Worm (Caenorhabditis elegans) whole organism, midembryonic: ENCODE results near the gene rips-1.

Experiments used
- T22C8.4 ChIP-seq: fragments of 200-800 bp; sonication (Bioruptor generic); IDR thresholded peaks from 2 replicates; pipeline ENCODE4 v1.3.6; 2022; ENCODE audit warnings: missing genetic modification characterization, missing compliant biosample characterization
- cog-1 ChIP-seq: sonication (generic microtip); optimal IDR thresholded peaks from 2 replicates; lab custom pipeline; 2016; ENCODE audit warnings: missing genetic modification characterization, missing compliant biosample characterization
- flt-1 ChIP-seq: fragments of 200-800 bp; sonication (Bioruptor generic); IDR thresholded peaks from 2 replicates; pipeline ENCODE4 v1.3.6; 2022; ENCODE audit warnings: missing genetic modification characterization, missing compliant biosample characterization
- klf-2 ChIP-seq: fragments of 200-800 bp; sonication (Bioruptor generic); conservative IDR thresholded peaks from 2 replicates; pipeline ENCODE4 v1.3.6; 2022; ENCODE audit warnings: missing genetic modification reagents, missing genetic modification characterization, missing compliant biosample characterization
- med-1 ChIP-seq: sonication (generic microtip); optimal IDR thresholded peaks from 2 replicates; lab custom pipeline; 2017; ENCODE audit warnings: missing genetic modification characterization, mild to moderate bottlenecking, missing compliant biosample characterization, antibody characterized with exemption, missing genetic modification reagents; ENCODE audit not compliant: insufficient read depth
- ref-1 ChIP-seq: fragments of 200-800 bp; sonication (Bioruptor generic); conservative IDR thresholded peaks from 2 replicates; pipeline ENCODE4 v1.3.6; 2022; ENCODE audit warnings: missing genetic modification reagents, missing genetic modification characterization, missing compliant biosample characterization
- tab-1 ChIP-seq: fragments of 200-800 bp; sonication (Bioruptor generic); IDR thresholded peaks from 2 replicates; pipeline ENCODE4 v1.3.6; 2022; ENCODE audit warnings: missing genetic modification characterization, missing compliant biosample characterization
- ztf-23 ChIP-seq: fragments of 200-800 bp; sonication (Bioruptor generic); IDR thresholded peaks from 2 replicates; pipeline ENCODE4 v1.3.6; 2022; ENCODE audit warnings: missing genetic modification reagents, missing genetic modification characterization, missing compliant biosample characterization
- ztf-29 ChIP-seq: fragments of 200-800 bp; sonication (Bioruptor generic); IDR thresholded peaks from 2 replicates; pipeline ENCODE4 v1.3.6; 2022; ENCODE audit warnings: missing genetic modification reagents, missing genetic modification characterization, missing compliant biosample characterization

Gene rips-1

ce11 chrV:3789770-3790169 lies 17.9 kb downstream of the rips-1 start, which contains the start of gene R08F11.7:
R08F11.7 (plus strand) TSS chrV:3790070.
- TF ChIP-seq med-1, result no peak
- no peak for TF ChIP-seq ztf-23 (GFP tag; lab: Robert Waterston, UW)
- TF ChIP-seq tab-1 (GFP tag; lab: Robert Waterston, UW), result no peak
- TF ChIP-seq cog-1 (tag; lab: Kevin White, UChicago), result no peak
- TF ChIP-seq T22C8.4 (GFP tag; lab: Robert Waterston, UW), result no peak
- no peak for TF ChIP-seq klf-2 (GFP tag; lab: Robert Waterston, UW)
- no peak for TF ChIP-seq flt-1 (GFP tag; lab: Robert Waterston, UW)
- TF ChIP-seq ref-1 (GFP tag; lab: Robert Waterston, UW), result no peak
- TF ChIP-seq ztf-29 (GFP tag; lab: Robert Waterston, UW), result no peak

- no peak for TF ChIP-seq med-1
- TF ChIP-seq T22C8.4 (GFP tag; lab: Robert Waterston, UW), result no peak
- TF ChIP-seq cog-1 (tag; lab: Kevin White, UChicago), result no peak
- TF ChIP-seq klf-2 (GFP tag; lab: Robert Waterston, UW), result no peak
- no peak for TF ChIP-seq ztf-29 (GFP tag; lab: Robert Waterston, UW)
- TF ChIP-seq ref-1 (GFP tag; lab: Robert Waterston, UW), result no peak
- no peak for TF ChIP-seq ztf-23 (GFP tag; lab: Robert Waterston, UW)
Observed at ce11 chrV:3790424-3790823, 18.6 kb downstream of the rips-1 start.

- TF ChIP-seq tab-1 (GFP tag; lab: Robert Waterston, UW), result no peak
- TF ChIP-seq cog-1 (tag; lab: Kevin White, UChicago), result no peak
- no peak for TF ChIP-seq klf-2 (GFP tag; lab: Robert Waterston, UW)
- TF ChIP-seq ztf-29 (GFP tag; lab: Robert Waterston, UW), result no peak
- no peak for TF ChIP-seq ztf-23 (GFP tag; lab: Robert Waterston, UW)
- no peak for TF ChIP-seq T22C8.4 (GFP tag; lab: Robert Waterston, UW)
- no peak for TF ChIP-seq med-1
- TF ChIP-seq ref-1 (GFP tag; lab: Robert Waterston, UW), result no peak
- TF ChIP-seq flt-1 (GFP tag; lab: Robert Waterston, UW), result no peak
Observed at ce11 chrV:3799737-3800136, 27.9 kb downstream of the rips-1 start.

- TF ChIP-seq klf-2 (GFP tag; lab: Robert Waterston, UW) (no peak), cog-1 (tag; lab: Kevin White, UChicago) (no peak), ztf-23 (GFP tag; lab: Robert Waterston, UW) (no peak), flt-1 (GFP tag; lab: Robert Waterston, UW) (no peak), tab-1 (GFP tag; lab: Robert Waterston, UW) (no peak), ztf-29 (GFP tag; lab: Robert Waterston, UW) (no peak), med-1 (no peak)
Observed at ce11 chrV:3800378-3800777, 28.6 kb downstream of the rips-1 start, which contains the start of gene srt-30. srt-30 (minus strand) TSS chrV:3800478.

ce11 chrV:3801787-3802417 lies 30.1 kb downstream of the rips-1 start:
- TF ChIP-seq med-1 (no peak), flt-1 (GFP tag; lab: Robert Waterston, UW) (no peak), ref-1 (GFP tag; lab: Robert Waterston, UW) (no peak), ztf-23 (GFP tag; lab: Robert Waterston, UW) (no peak), T22C8.4 (GFP tag; lab: Robert Waterston, UW) (no peak), ztf-29 (GFP tag; lab: Robert Waterston, UW) (no peak), tab-1 (GFP tag; lab: Robert Waterston, UW) (no peak), cog-1 (tag; lab: Kevin White, UChicago) (no peak), klf-2 (GFP tag; lab: Robert Waterston, UW) (no peak)

- TF ChIP-seq tab-1 (GFP tag; lab: Robert Waterston, UW), result no peak
- TF ChIP-seq T22C8.4 (GFP tag; lab: Robert Waterston, UW), result no peak
- TF ChIP-seq flt-1 (GFP tag; lab: Robert Waterston, UW), result no peak
- TF ChIP-seq cog-1 (tag; lab: Kevin White, UChicago), result no peak
- TF ChIP-seq ztf-29 (GFP tag; lab: Robert Waterston, UW), result no peak
- TF ChIP-seq med-1, result no peak
- TF ChIP-seq ref-1 (GFP tag; lab: Robert Waterston, UW), result no peak
- no peak for TF ChIP-seq klf-2 (GFP tag; lab: Robert Waterston, UW)
- TF ChIP-seq ztf-23 (GFP tag; lab: Robert Waterston, UW), result no peak
Observed at ce11 chrV:3803343-3803742, 31.5 kb downstream of the rips-1 start, which contains the start of gene cyp-33C8. cyp-33C8 (minus strand) TSS chrV:3803542.

- TF ChIP-seq flt-1 (GFP tag; lab: Robert Waterston, UW) (no peak), cog-1 (tag; lab: Kevin White, UChicago) (no peak), ztf-23 (GFP tag; lab: Robert Waterston, UW) (no peak), med-1 (no peak), T22C8.4 (GFP tag; lab: Robert Waterston, UW) (no peak), ref-1 (GFP tag; lab: Robert Waterston, UW) (no peak), klf-2 (GFP tag; lab: Robert Waterston, UW) (no peak), tab-1 (GFP tag; lab: Robert Waterston, UW) (no peak), ztf-29 (GFP tag; lab: Robert Waterston, UW) (no peak)
Observed at ce11 chrV:3805499-3805898, 33.7 kb downstream of the rips-1 start, which contains the start of gene R08F11.4. R08F11.4 (minus strand) TSS chrV:3805527.

- TF ChIP-seq T22C8.4 (GFP tag; lab: Robert Waterston, UW), result no peak
- TF ChIP-seq med-1, result no peak
- no peak for TF ChIP-seq cog-1 (tag; lab: Kevin White, UChicago)
- no peak for TF ChIP-seq ztf-23 (GFP tag; lab: Robert Waterston, UW)
- TF ChIP-seq ztf-29 (GFP tag; lab: Robert Waterston, UW), result no peak
- no peak for TF ChIP-seq tab-1 (GFP tag; lab: Robert Waterston, UW)
- no peak for TF ChIP-seq klf-2 (GFP tag; lab: Robert Waterston, UW)
- no peak for TF ChIP-seq ref-1 (GFP tag; lab: Robert Waterston, UW)
- TF ChIP-seq flt-1 (GFP tag; lab: Robert Waterston, UW), result no peak
Observed at ce11 chrV:3805961-3806360, 34.1 kb downstream of the rips-1 start, which contains the start of gene srw-7. srw-7 (plus strand) TSS chrV:3806261.

ce11 chrV:3807846-3808245 lies 36.0 kb downstream of the rips-1 start:
- TF ChIP-seq ztf-29 (GFP tag; lab: Robert Waterston, UW), result no peak
- no peak for TF ChIP-seq flt-1 (GFP tag; lab: Robert Waterston, UW)
- no peak for TF ChIP-seq cog-1 (tag; lab: Kevin White, UChicago)
- no peak for TF ChIP-seq tab-1 (GFP tag; lab: Robert Waterston, UW)
- no peak for TF ChIP-seq ref-1 (GFP tag; lab: Robert Waterston, UW)
- no peak for TF ChIP-seq klf-2 (GFP tag; lab: Robert Waterston, UW)
- TF ChIP-seq T22C8.4 (GFP tag; lab: Robert Waterston, UW), result no peak
